Fruit fly (Drosophila melanogaster) ovary, adult (tissue): ENCODE results near the gene E2f1.
A peak's percentile ranks its signal among the peaks of the same experiment; 100 is the strongest.

ENCODE experiments used
- CG17801 ChIP-seq: fragments of 200-800 bp; optimal IDR thresholded peaks from 2 replicates; lab custom pipeline; 2019; ENCODE audit warnings: missing biosample characterization, mild to moderate bottlenecking, missing genetic modification characterization, moderate library complexity; ENCODE audit not compliant: partially characterized antibody

The E2f1 gene

dm6 chr3R:21583603-21584218 is 77.0 kb downstream of the E2f1 start:
- no peak for TF ChIP-seq CG17801 (GFP tag; lab: Kevin White, UChicago)

dm6 chr3R:21583087-21583486 is 77.6 kb downstream of the E2f1 start:
- TF ChIP-seq CG17801 (GFP tag; lab: Kevin White, UChicago), result no peak

dm6 chr3R:21582637-21583036 is 78.0 kb downstream of the E2f1 start:
- TF ChIP-seq CG17801 (GFP tag; lab: Kevin White, UChicago), result no peak

- TF ChIP-seq CG17801 (GFP tag; lab: Kevin White, UChicago), result no peak
Observed at dm6 chr3R:21582124-21582474, 78.6 kb downstream of the E2f1 start.

- TF ChIP-seq CG17801 (GFP tag; lab: Kevin White, UChicago), result peak; percentile 93
Observed at dm6 chr3R:21581365-21582123, 79.1 kb downstream of the E2f1 start.

- no peak for TF ChIP-seq CG17801 (GFP tag; lab: Kevin White, UChicago)
Observed at dm6 chr3R:21580091-21580490, 80.6 kb downstream of the E2f1 start.
